Worm (Caenorhabditis elegans) whole organism, early embryonic: ENCODE results near the gene rps-12.

ENCODE experiments used
- ceh-36 ChIP-seq: sonication (generic microtip); optimal IDR thresholded peaks from 2 replicates; lab custom pipeline; 2016; ENCODE audit warnings: missing genetic modification characterization, inconsistent platforms, missing compliant biosample characterization
- flt-1 ChIP-seq: fragments of 200-800 bp; sonication (Bioruptor generic); IDR thresholded peaks from 2 replicates; pipeline ENCODE4 v1.3.6; 2022; ENCODE audit warnings: missing genetic modification characterization, missing compliant biosample characterization
- hnd-1 ChIP-seq: sonication (generic microtip); optimal IDR thresholded peaks from 2 replicates; lab custom pipeline; 2016; ENCODE audit warnings: missing genetic modification characterization, missing compliant biosample characterization
- scrt-1 ChIP-seq: fragments of 200-800 bp; sonication (Bioruptor generic); IDR thresholded peaks from 2 replicates; pipeline ENCODE4 v1.3.6; 2022; ENCODE audit warnings: missing genetic modification characterization, missing compliant biosample characterization

- no peak for TF ChIP-seq hnd-1
- TF ChIP-seq scrt-1 (GFP tag; lab: Robert Waterston, UW) = no peak
- TF ChIP-seq flt-1 (GFP tag; lab: Robert Waterston, UW) = no peak
- TF ChIP-seq ceh-36 = no peak
Observed at ce11 chrIII:5715467-5715866, 36.4 kb downstream of the rps-12 start.
